Worm (Caenorhabditis elegans): ENCODE measurements around the gene K04G11.3.

Gene K04G11.3

ce11 chrX:14303078-14303477, 44.4 kb downstream of the K04G11.3 start, which contains the start of gene C11H1.5:
Gene C11H1.5, minus strand, starts transcription at chrX:14303178.
- TF ChIP-seq rbr-2 (tag; optimal IDR thresholded peaks at IDR 0.05) (no peak), unc-62 (GFP tag; optimal IDR thresholded peaks at IDR 0.05 in 1 of 2) (peak in 1 of 2 experiments; percentile 37), unc-62 (tag; optimal IDR thresholded peaks at IDR 0.05) (no peak), ceh-32 (tag; optimal IDR thresholded peaks at IDR 0.05; ENCODE audit: poor library complexity) (no peak), lsy-2 (tag; optimal IDR thresholded peaks at IDR 0.05) (no peak), cey-2 (tag; optimal IDR thresholded peaks at IDR 0.05; ENCODE audit: borderline replicate concordance, insufficient read depth) (no peak), jun-1 (tag; optimal IDR thresholded peaks at IDR 0.05) (no peak), dmd-9 (GFP tag; IDR thresholded peaks at IDR 0.05) (no peak)

ce11 chrX:14297209-14297608, 50.3 kb downstream of the K04G11.3 start:
- TF ChIP-seq mxl-2 (GFP tag; conservative IDR thresholded peaks at IDR 0.05) (no peak), mxl-3 (GFP tag; optimal IDR thresholded peaks at IDR 0.05) (peak; percentile 39), attf-4 (tag; optimal IDR thresholded peaks at IDR 0.05) (no peak), madf-9 (GFP tag; conservative IDR thresholded peaks at IDR 0.05) (peak; percentile 46; the same call in 1 of the 2 replicates), set-16 (GFP tag; IDR thresholded peaks at IDR 0.05) (peak; percentile 67), zag-1 (tag; optimal IDR thresholded peaks at IDR 0.05) (no peak), dve-1 (tag; optimal IDR thresholded peaks at IDR 0.05; ENCODE audit: insufficient read depth) (peak; percentile 78), unc-39 (tag; optimal IDR thresholded peaks at IDR 0.05) (no peak), ama-1 (optimal IDR thresholded peaks at IDR 0.05) (no peak), nhr-25 (tag; optimal IDR thresholded peaks at IDR 0.05; ENCODE audit: borderline replicate concordance, insufficient read depth) (peak; percentile 76), hlh-11 (tag; optimal IDR thresholded peaks at IDR 0.05) (peak; percentile 82), Y105C5A.15 (GFP tag; IDR thresholded peaks at IDR 0.05) (no peak), mep-1 (tag; optimal IDR thresholded peaks at IDR 0.05) (peak; percentile 86), dmd-6 (GFP tag; IDR thresholded peaks at IDR 0.05) (peak; percentile 65), saeg-2 (GFP tag; IDR thresholded peaks at IDR 0.05) (no peak), cey-2 (tag; optimal IDR thresholded peaks at IDR 0.05; ENCODE audit: borderline replicate concordance, insufficient read depth) (no peak), snpc-4 (tag; optimal IDR thresholded peaks at IDR 0.05) (no peak), madf-5 (GFP tag; IDR thresholded peaks at IDR 0.05) (0 out of 4 replicates have a peak, but pooled peaks of 1 of the 2 experiments have one; percentile 48), zfp-3 (GFP tag; conservative IDR thresholded peaks at IDR 0.05) (no peak), mes-2 (tag; optimal IDR thresholded peaks at IDR 0.05; ENCODE audit: poor library complexity, severe bottlenecking) (peak; percentile 72), tag-97 (GFP tag; IDR thresholded peaks at IDR 0.05) (no peak), ceh-32 (tag; optimal IDR thresholded peaks at IDR 0.05; ENCODE audit: poor library complexity) (no peak), daf-16 (GFP tag; optimal IDR thresholded peaks at IDR 0.05) (peak in 1 of 2 experiments; percentile 40), daf-16 (tag; optimal IDR thresholded peaks at IDR 0.05) (peak; percentile 68), lsy-2 (tag; optimal IDR thresholded peaks at IDR 0.05) (peak; percentile 63 to 71), daf-19 (GFP tag; conservative IDR thresholded peaks at IDR 0.05) (no peak), F44E2.7 (GFP tag; IDR thresholded peaks at IDR 0.05) (no peak), D1046.2 (GFP tag; IDR thresholded peaks at IDR 0.05) (no peak), snpc-1.2 (GFP tag; IDR thresholded peaks at IDR 0.05) (peak; percentile 50; the same call in 1 of the 2 replicates), nhr-237 (tag; optimal IDR thresholded peaks at IDR 0.05) (no peak), lim-7 (GFP tag; IDR thresholded peaks at IDR 0.05) (peak; percentile 46; the same call in 1 of the 2 replicates), ceh-28 (tag; optimal IDR thresholded peaks at IDR 0.05) (peak; percentile 83), nhr-11 (tag; optimal IDR thresholded peaks at IDR 0.05) (peak; percentile 59), dpl-1 (GFP tag; optimal IDR thresholded peaks at IDR 0.05) (peak; percentile 61), skn-1 (tag; optimal IDR thresholded peaks at IDR 0.05) (no peak), duxl-1 (tag; optimal IDR thresholded peaks at IDR 0.05; ENCODE audit: poor library complexity) (peak; percentile 69), zip-11 (GFP tag; IDR thresholded peaks at IDR 0.05) (no peak), nhr-42 (GFP tag; IDR thresholded peaks at IDR 0.05) (no peak), ZK546.5 (tag; optimal IDR thresholded peaks at IDR 0.05) (no peak), zip-2 (tag; optimal IDR thresholded peaks at IDR 0.05) (no peak), hmg-1.1 (GFP tag; IDR thresholded peaks at IDR 0.05) (peak; percentile 73), lin-29 (GFP tag; IDR thresholded peaks at IDR 0.05) (no peak), fkh-10 (GFP tag; optimal IDR thresholded peaks at IDR 0.05) (peak; percentile 66), mdt-29 (GFP tag; IDR thresholded peaks at IDR 0.05) (no peak)

All from whole organism, L4 larva.